Fruit fly (Drosophila melanogaster) whole organism, embryonic: ENCODE measurements around the gene in.
A peak's percentile ranks its signal among the peaks of the same experiment; 100 is the strongest.

ENCODE experiments used
- Atf6 ChIP-seq: fragments of 200-800 bp; sonication (Bioruptor generic); IDR thresholded peaks from 2 replicates; pipeline ENCODE4 v1.3.6; 2022; ENCODE audit warnings: missing biosample characterization, missing genetic modification characterization
- CG11247 ChIP-seq: fragments of 200-800 bp; sonication (Bioruptor generic); IDR thresholded peaks from 2 replicates; pipeline ENCODE4 v1.3.6; 2022; ENCODE audit warnings: missing biosample characterization, missing genetic modification characterization
- CG12236 ChIP-seq: fragments of 200-800 bp; sonication (Bioruptor generic); optimal IDR thresholded peaks from 2 replicates; lab custom pipeline; 2016; ENCODE audit warnings: missing biosample characterization, missing genetic modification characterization
- CG13775 ChIP-seq: fragments of 200-800 bp; sonication (Bioruptor generic); optimal IDR thresholded peaks from 3 replicates; lab custom pipeline; 2017; ENCODE audit warnings: missing biosample characterization, mild to moderate bottlenecking, missing genetic modification characterization
- CG15269 ChIP-seq: fragments of 200-800 bp; sonication (Bioruptor generic); optimal IDR thresholded peaks from 2 replicates; lab custom pipeline; 2018; ENCODE audit warnings: missing biosample characterization, mild to moderate bottlenecking, missing genetic modification characterization, moderate library complexity
- CG15601 ChIP-seq: fragments of 200-800 bp; sonication (Bioruptor generic); optimal IDR thresholded peaks from 3 replicates; lab custom pipeline; 2019; ENCODE audit warnings: missing biosample characterization, mild to moderate bottlenecking, missing genetic modification characterization, moderate library complexity
- CG15696 ChIP-seq: fragments of 200-800 bp; sonication (Bioruptor generic); optimal IDR thresholded peaks from 2 replicates; lab custom pipeline; 2019; ENCODE audit warnings: missing biosample characterization, mild to moderate bottlenecking, missing genetic modification characterization, moderate library complexity
- CG16863 ChIP-seq: fragments of 200-800 bp; sonication (Bioruptor generic); optimal IDR thresholded peaks from 3 replicates; lab custom pipeline; 2016; ENCODE audit warnings: missing biosample characterization, missing genetic modification characterization
- CG18619 ChIP-seq: fragments of 200-800 bp; sonication (Bioruptor generic); optimal IDR thresholded peaks from 3 replicates; lab custom pipeline; 2017; ENCODE audit warnings: missing biosample characterization, mild to moderate bottlenecking, missing genetic modification characterization
- CG2116 ChIP-seq: fragments of 200-800 bp; sonication (Bioruptor generic); optimal IDR thresholded peaks from 3 replicates; lab custom pipeline; 2018; ENCODE audit warnings: missing biosample characterization, mild to moderate bottlenecking, missing genetic modification characterization
- CG2712 ChIP-seq: fragments of 200-800 bp; optimal IDR thresholded peaks from 3 replicates; lab custom pipeline; 2019; ENCODE audit warnings: missing biosample characterization, mild to moderate bottlenecking, missing genetic modification characterization, moderate library complexity
- CG31388 ChIP-seq: fragments of 200-800 bp; sonication (Bioruptor generic); optimal IDR thresholded peaks from 2 replicates; lab custom pipeline; 2016; ENCODE audit warnings: missing biosample characterization, missing genetic modification characterization
- CG4707 ChIP-seq: fragments of 200-800 bp; sonication (Bioruptor generic); optimal IDR thresholded peaks from 2 replicates; lab custom pipeline; 2018; ENCODE audit warnings: missing biosample characterization, mild to moderate bottlenecking, missing genetic modification characterization, moderate library complexity
- CG6689 ChIP-seq: fragments of 200-800 bp; sonication (Bioruptor generic); IDR thresholded peaks from 2 replicates; pipeline ENCODE4 v1.3.6; 2022; ENCODE audit warnings: missing biosample characterization, missing genetic modification characterization
- CG7271 ChIP-seq: fragments of 200-800 bp; sonication (Bioruptor generic); optimal IDR thresholded peaks from 2 replicates; lab custom pipeline; 2018; ENCODE audit warnings: missing biosample characterization, mild to moderate bottlenecking, missing genetic modification characterization, moderate library complexity
- CG8089 ChIP-seq: fragments of 200-800 bp; sonication (Bioruptor generic); optimal IDR thresholded peaks from 3 replicates; lab custom pipeline; 2016; ENCODE audit warnings: missing biosample characterization, missing genetic modification characterization
- CG8924 ChIP-seq: fragments of 200-800 bp; optimal IDR thresholded peaks from 3 replicates; lab custom pipeline; 2019; ENCODE audit warnings: missing biosample characterization, mild to moderate bottlenecking, missing genetic modification characterization, moderate library complexity
- CG8944 ChIP-seq: fragments of 200-800 bp; sonication (Bioruptor generic); optimal IDR thresholded peaks from 3 replicates; lab custom pipeline; 2016; ENCODE audit warnings: missing biosample characterization, missing genetic modification characterization
- CG9876 ChIP-seq: fragments of 200-800 bp; sonication (Bioruptor generic); optimal IDR thresholded peaks from 2 replicates; lab custom pipeline; 2016; ENCODE audit warnings: missing biosample characterization, missing genetic modification characterization
- Deaf1 ChIP-seq: fragments of 200-800 bp; optimal IDR thresholded peaks from 3 replicates; lab custom pipeline; 2019; ENCODE audit warnings: missing biosample characterization, mild to moderate bottlenecking, missing genetic modification characterization, moderate library complexity
- Dll ChIP-seq: fragments of 200-800 bp; sonication (Bioruptor generic); IDR thresholded peaks from 4 replicates; pipeline ENCODE4 v1.3.6; 2022; ENCODE audit warnings: missing biosample characterization, missing genetic modification characterization; ENCODE audit not compliant: partially characterized antibody
- HLHmδ ChIP-seq: fragments of 200-800 bp; sonication (Bioruptor generic); optimal IDR thresholded peaks from 2 replicates; lab custom pipeline; 2018; ENCODE audit warnings: missing biosample characterization, mild to moderate bottlenecking, missing genetic modification characterization, moderate library complexity
- MESR4 ChIP-seq: fragments of 200-800 bp; sonication (Bioruptor generic); optimal IDR thresholded peaks from 2 replicates; lab custom pipeline; 2018; ENCODE audit warnings: missing biosample characterization, mild to moderate bottlenecking, missing genetic modification characterization, moderate library complexity
- Med ChIP-seq: fragments of 200-800 bp; sonication (Bioruptor generic); peaks from one replicate; lab custom pipeline; 2016; ENCODE audit warnings: missing biosample characterization, missing genetic modification characterization, mild to moderate bottlenecking, inconsistent platforms, moderate library complexity
- Mes4 ChIP-seq: fragments of 200-800 bp; sonication (Bioruptor generic); optimal IDR thresholded peaks from 2 replicates; lab custom pipeline; 2016; ENCODE audit warnings: missing biosample characterization, missing genetic modification characterization
- Side ChIP-seq: fragments of 200-800 bp; sonication (Bioruptor generic); optimal IDR thresholded peaks from 2 replicates; lab custom pipeline; 2016; ENCODE audit warnings: missing biosample characterization, missing genetic modification characterization
- Sox100B ChIP-seq: fragments of 200-800 bp; sonication (Bioruptor generic); optimal IDR thresholded peaks from 3 replicates; lab custom pipeline; 2018; ENCODE audit warnings: missing biosample characterization, mild to moderate bottlenecking, missing genetic modification characterization
- Vsx1 ChIP-seq: fragments of 200-800 bp; sonication (Bioruptor generic); optimal IDR thresholded peaks from 2 replicates; lab custom pipeline; 2017; ENCODE audit warnings: missing biosample characterization, mild to moderate bottlenecking, missing genetic modification characterization, missing genetic modification reagents
- Xbp1 ChIP-seq: fragments of 200-800 bp; sonication (Bioruptor generic); optimal IDR thresholded peaks from 3 replicates; lab custom pipeline; 2016; ENCODE audit warnings: missing biosample characterization, mild to moderate bottlenecking, missing genetic modification characterization
- ac ChIP-seq: fragments of 200-800 bp; sonication (Bioruptor generic); optimal IDR thresholded peaks from 3 replicates; lab custom pipeline; 2017; ENCODE audit warnings: missing biosample characterization, mild to moderate bottlenecking, missing genetic modification characterization
- amos ChIP-seq: fragments of 200-800 bp; sonication (Bioruptor generic); IDR thresholded peaks from 2 replicates; pipeline ENCODE4 v1.3.6; 2022; ENCODE audit warnings: missing biosample characterization, missing genetic modification characterization; ENCODE audit not compliant: partially characterized antibody
- ato ChIP-seq: fragments of 200-800 bp; sonication (Bioruptor generic); IDR thresholded peaks from 2 replicates; pipeline ENCODE4 v1.3.6; 2022; ENCODE audit warnings: missing biosample characterization, missing genetic modification characterization; ENCODE audit not compliant: partially characterized antibody
- bab2 ChIP-seq: fragments of 200-800 bp; sonication (Bioruptor generic); optimal IDR thresholded peaks from 2 replicates; lab custom pipeline; 2016; ENCODE audit warnings: missing biosample characterization, missing genetic modification characterization
- ci ChIP-seq: fragments of 200-800 bp; sonication (Bioruptor generic); IDR thresholded peaks from 3 replicates; pipeline ENCODE4 v1.3.6; 2022; ENCODE audit warnings: missing biosample characterization, missing genetic modification characterization
- dmrt11E ChIP-seq: fragments of 200-800 bp; sonication (Bioruptor generic); optimal IDR thresholded peaks from 3 replicates; lab custom pipeline; 2018; ENCODE audit warnings: missing biosample characterization, mild to moderate bottlenecking, missing genetic modification characterization, moderate library complexity
- dmrt99B ChIP-seq: fragments of 200-800 bp; sonication (Bioruptor generic); optimal IDR thresholded peaks from 2 replicates; lab custom pipeline; 2018; ENCODE audit warnings: missing biosample characterization, mild to moderate bottlenecking, missing genetic modification characterization, moderate library complexity
- grau ChIP-seq: fragments of 200-800 bp; optimal IDR thresholded peaks from 3 replicates; lab custom pipeline; 2019; ENCODE audit warnings: missing biosample characterization, mild to moderate bottlenecking, missing genetic modification characterization, moderate library complexity
- klu ChIP-seq: fragments of 200-800 bp; sonication (Bioruptor generic); IDR thresholded peaks from 2 replicates; pipeline ENCODE4 v1.3.6; 2022; ENCODE audit warnings: missing biosample characterization, missing genetic modification characterization
- kni ChIP-seq: fragments of 200-800 bp; sonication (Bioruptor generic); optimal IDR thresholded peaks from 3 replicates; lab custom pipeline; 2017; ENCODE audit warnings: mild to moderate bottlenecking, missing biosample characterization, missing genetic modification reagents, missing genetic modification characterization
- nom ChIP-seq: fragments of 200-800 bp; sonication (Bioruptor generic); optimal IDR thresholded peaks from 2 replicates; lab custom pipeline; 2017; ENCODE audit warnings: missing biosample characterization, missing genetic modification characterization, mild to moderate bottlenecking, moderate library complexity, missing genetic modification reagents
- phol ChIP-seq: fragments of 200-800 bp; sonication (Bioruptor generic); optimal IDR thresholded peaks from 3 replicates; lab custom pipeline; 2018; ENCODE audit warnings: missing biosample characterization, mild to moderate bottlenecking, missing genetic modification characterization, moderate library complexity
- sc ChIP-seq, 3 experiments: fragments of >200 bp in 2 of 3; fragments of 200-800 bp in 1 of 3; sonication (Bioruptor generic) in 1 of 3; optimal IDR thresholded peaks; 2 replicates in 2 of 3; 3 replicates in 1 of 3; lab custom pipeline; 2017; ENCODE audit warnings: mild to moderate bottlenecking in 1 of 3, missing biosample characterization in 1 of 3, missing genetic modification characterization in 1 of 3, missing genetic modification reagents in 1 of 3
- slou ChIP-seq: fragments of 200-800 bp; sonication (Bioruptor generic); optimal IDR thresholded peaks from 3 replicates; lab custom pipeline; 2016; ENCODE audit warnings: missing biosample characterization, missing genetic modification characterization
- stc ChIP-seq: fragments of 200-800 bp; sonication (Bioruptor generic); IDR thresholded peaks from 2 replicates; pipeline ENCODE4 v1.3.6; 2022; ENCODE audit warnings: missing biosample characterization, missing genetic modification characterization
- tup ChIP-seq: fragments of 200-800 bp; sonication (Bioruptor generic); optimal IDR thresholded peaks from 2 replicates; lab custom pipeline; 2016; ENCODE audit warnings: missing biosample characterization, mild to moderate bottlenecking, missing genetic modification characterization, moderate library complexity
- twi ChIP-seq: fragments of 200-800 bp; optimal IDR thresholded peaks from 2 replicates; lab custom pipeline; 2019; ENCODE audit warnings: missing biosample characterization, mild to moderate bottlenecking, missing genetic modification characterization, moderate library complexity

Gene in

dm6 chr3L:20398243-20399222, 31.5 kb downstream of the in start (continued):
- no peak for TF ChIP-seq ato (GFP tag; lab: Robert Waterston, UW)
- peak; percentile 91 for TF ChIP-seq phol (tag; lab: Kevin White, UChicago)
- peak; percentile 80 for TF ChIP-seq CG13775 (GFP tag; lab: Kevin White, UChicago)
- peak; percentile 85 for TF ChIP-seq Xbp1 (GFP tag; lab: Kevin White, UChicago)
- TF ChIP-seq CG18619 (GFP tag; lab: Kevin White, UChicago): peak; percentile 88
- TF ChIP-seq MESR4 (GFP tag; lab: Kevin White, UChicago): peak; percentile 3
- peak; percentile 88 for TF ChIP-seq Vsx1 (GFP tag; lab: Kevin White, UChicago)
- peak; percentile 92 for TF ChIP-seq Sox100B (GFP tag; lab: Kevin White, UChicago)
- TF ChIP-seq tup (GFP tag; lab: Kevin White, UChicago): peak; percentile 32
- TF ChIP-seq Mes4: peak; percentile 42
- peak; percentile 77 for TF ChIP-seq kni (GFP tag; lab: Kevin White, UChicago)
- TF ChIP-seq CG15696 (tag; lab: Kevin White, UChicago): peak; percentile 48
- TF ChIP-seq nom (GFP tag; lab: Kevin White, UChicago): no peak
- TF ChIP-seq twi (tag; lab: Kevin White, UChicago): peak; percentile 69
- TF ChIP-seq CG8924 (tag; lab: Kevin White, UChicago): peak; percentile 92
- TF ChIP-seq slou (GFP tag; lab: Kevin White, UChicago): peak; percentile 52
- peak; percentile 6 for TF ChIP-seq CG9876 (GFP tag; lab: Kevin White, UChicago)
- TF ChIP-seq CG15601 (tag; lab: Kevin White, UChicago): peak; percentile 82
- TF ChIP-seq CG31388 (GFP tag; lab: Kevin White, UChicago): peak; percentile 67
- TF ChIP-seq CG2116 (GFP tag; lab: Kevin White, UChicago): peak; percentile 39
- TF ChIP-seq CG8089 (GFP tag; lab: Kevin White, UChicago): peak; percentile 51
- TF ChIP-seq ci (GFP tag; lab: Robert Waterston, UW): peak; percentile 48; the same call in 2 of the 3 replicates
- peak; percentile 55 for TF ChIP-seq Side (GFP tag; lab: Kevin White, UChicago)
- peak; percentile 93 for TF ChIP-seq dmrt99B
- TF ChIP-seq ac (GFP tag; lab: Kevin White, UChicago): peak; percentile 35
- TF ChIP-seq HLHmδ: no peak
- peak; percentile 92 for TF ChIP-seq CG15269 (tag; lab: Kevin White, UChicago)
- TF ChIP-seq stc (GFP tag; lab: Robert Waterston, UW): peak; percentile 74
- peak; percentile 71 for TF ChIP-seq bab2
- TF ChIP-seq CG4707: peak; percentile 54
- TF ChIP-seq Deaf1 (tag; lab: Kevin White, UChicago): peak; percentile 60
- peak; percentile 90 for TF ChIP-seq CG2712
- TF ChIP-seq CG16863 (GFP tag; lab: Kevin White, UChicago): peak; percentile 72
- peak; percentile 91 for TF ChIP-seq grau (tag; lab: Kevin White, UChicago)
- peak; percentile 50 for TF ChIP-seq CG8944 (GFP tag; lab: Kevin White, UChicago)
- peak; percentile 84 for TF ChIP-seq CG6689 (GFP tag; lab: Robert Waterston, UW)
- TF ChIP-seq sc (optimal IDR thresholded peaks at IDR 0.05; lab: Kevin White, UChicago): no peak
- peak; percentile 72 for TF ChIP-seq sc (GFP tag; optimal IDR thresholded peaks at IDR 0.05; lab: Kevin White, UChicago)
- no peak for TF ChIP-seq amos (GFP tag; lab: Robert Waterston, UW)
- TF ChIP-seq klu (GFP tag; lab: Robert Waterston, UW): peak; percentile 65; the same call in 1 of the 2 replicates
- peak; percentile 84 for TF ChIP-seq Atf6 (GFP tag; lab: Robert Waterston, UW)
- 0 out of 2 replicates have a peak, but pooled peaks have one; percentile 28 for TF ChIP-seq CG11247 (GFP tag; lab: Robert Waterston, UW)
- peak; percentile 45 for TF ChIP-seq CG12236
- peak; percentile 25 for TF ChIP-seq CG7271 (tag; lab: Kevin White, UChicago)
- TF ChIP-seq Dll (GFP tag; lab: Robert Waterston, UW): no peak
- peak; percentile 93 for TF ChIP-seq Med
- peak; percentile 70 for TF ChIP-seq dmrt11E (tag; lab: Kevin White, UChicago)
